Fruit fly (Drosophila melanogaster) whole organism, embryonic: ENCODE results near the gene CG33124.

ENCODE experiments used
- Aef1 ChIP-seq: fragments of 200-800 bp; sonication (Bioruptor generic); IDR thresholded peaks from 3 replicates; pipeline ENCODE4 v1.3.6; 2022; ENCODE audit warnings: missing biosample characterization, missing genetic modification characterization
- B-H2 ChIP-seq: fragments of 200-800 bp; sonication (Bioruptor generic); optimal IDR thresholded peaks from 2 replicates; lab custom pipeline; 2018; ENCODE audit warnings: missing biosample characterization, mild to moderate bottlenecking, missing genetic modification characterization
- CG10209 ChIP-seq: fragments of 200-800 bp; sonication (Bioruptor generic); optimal IDR thresholded peaks from 3 replicates; lab custom pipeline; 2017; ENCODE audit warnings: missing biosample characterization, mild to moderate bottlenecking, missing genetic modification characterization, missing genetic modification reagents
- CG11695 ChIP-seq: fragments of 200-800 bp; sonication (Bioruptor generic); IDR thresholded peaks from 3 replicates; pipeline ENCODE4 v1.3.6; 2022; ENCODE audit warnings: missing biosample characterization, missing genetic modification characterization
- CG11723 ChIP-seq: fragments of 200-800 bp; sonication (Bioruptor generic); optimal IDR thresholded peaks from 2 replicates; lab custom pipeline; 2017; ENCODE audit warnings: missing biosample characterization, mild to moderate bottlenecking, missing genetic modification characterization
- CG13287 ChIP-seq: fragments of 200-800 bp; sonication (Bioruptor generic); IDR thresholded peaks from 2 replicates; pipeline ENCODE4 v1.3.6; 2022; ENCODE audit warnings: missing biosample characterization, missing genetic modification characterization; ENCODE audit not compliant: partially characterized antibody
- CG13296 ChIP-seq: fragments of 200-800 bp; sonication (Bioruptor generic); optimal IDR thresholded peaks from 3 replicates; lab custom pipeline; 2018; ENCODE audit warnings: missing biosample characterization, mild to moderate bottlenecking, missing genetic modification characterization
- CG13424 ChIP-seq: fragments of 200-800 bp; sonication (Bioruptor generic); optimal IDR thresholded peaks from 2 replicates; lab custom pipeline; 2019; ENCODE audit warnings: missing biosample characterization, mild to moderate bottlenecking, missing genetic modification characterization, moderate library complexity
- CG14965 ChIP-seq: fragments of 200-800 bp; sonication (Bioruptor generic); optimal IDR thresholded peaks from 2 replicates; lab custom pipeline; 2016; ENCODE audit warnings: missing biosample characterization, missing genetic modification characterization, borderline replicate concordance
- CG1529 ChIP-seq: fragments of 200-800 bp; sonication (Bioruptor generic); optimal IDR thresholded peaks from 3 replicates; lab custom pipeline; 2018; ENCODE audit warnings: missing biosample characterization, missing genetic modification characterization
- CG1603 ChIP-seq: fragments of 200-800 bp; sonication (Bioruptor generic); optimal IDR thresholded peaks from 2 replicates; lab custom pipeline; 2019; ENCODE audit warnings: missing biosample characterization, mild to moderate bottlenecking, missing genetic modification characterization, moderate library complexity
- CG17568 ChIP-seq: fragments of 200-800 bp; sonication (Bioruptor generic); optimal IDR thresholded peaks from 2 replicates; lab custom pipeline; 2018; ENCODE audit warnings: missing biosample characterization, mild to moderate bottlenecking, missing genetic modification characterization, moderate library complexity
- CG31388 ChIP-seq: fragments of 200-800 bp; sonication (Bioruptor generic); optimal IDR thresholded peaks from 2 replicates; lab custom pipeline; 2016; ENCODE audit warnings: missing biosample characterization, missing genetic modification characterization
- CG32772 ChIP-seq: fragments of 200-800 bp; sonication (Bioruptor generic); IDR thresholded peaks from 2 replicates; pipeline ENCODE4 v1.3.6; 2022; ENCODE audit warnings: missing biosample characterization, missing genetic modification characterization
- CG6683 ChIP-seq: fragments of 200-800 bp; sonication (Bioruptor generic); optimal IDR thresholded peaks from 2 replicates; lab custom pipeline; 2017; ENCODE audit warnings: missing biosample characterization, mild to moderate bottlenecking, missing genetic modification characterization, missing genetic modification reagents
- CG7271 ChIP-seq: fragments of 200-800 bp; sonication (Bioruptor generic); optimal IDR thresholded peaks from 2 replicates; lab custom pipeline; 2018; ENCODE audit warnings: missing biosample characterization, mild to moderate bottlenecking, missing genetic modification characterization, moderate library complexity
- CG7745 ChIP-seq: fragments of 200-800 bp; sonication (Bioruptor generic); optimal IDR thresholded peaks from 2 replicates; lab custom pipeline; 2018; ENCODE audit warnings: missing biosample characterization, mild to moderate bottlenecking, missing genetic modification characterization, moderate library complexity
- Camta ChIP-seq: fragments of 200-800 bp; sonication (Bioruptor generic); optimal IDR thresholded peaks from 2 replicates; lab custom pipeline; 2016; ENCODE audit warnings: missing biosample characterization, missing genetic modification characterization
- E2f1 ChIP-seq: fragments of 200-800 bp; sonication (Bioruptor generic); IDR thresholded peaks from 2 replicates; pipeline ENCODE4 v1.3.6; 2022; ENCODE audit warnings: missing biosample characterization, missing genetic modification characterization
- Gsc ChIP-seq: fragments of 200-800 bp; sonication (Bioruptor generic); IDR thresholded peaks from 2 replicates; pipeline ENCODE4 v1.3.6; 2022; ENCODE audit warnings: missing biosample characterization, missing genetic modification characterization
- HLH3B ChIP-seq: fragments of 200-800 bp; sonication (Bioruptor generic); IDR thresholded peaks from 2 replicates; pipeline ENCODE4 v1.3.6; 2022; ENCODE audit warnings: missing biosample characterization, missing genetic modification characterization
- Med ChIP-seq: fragments of 200-800 bp; sonication (Bioruptor generic); peaks from one replicate; lab custom pipeline; 2016; ENCODE audit warnings: missing biosample characterization, missing genetic modification characterization, mild to moderate bottlenecking, inconsistent platforms, moderate library complexity
- Mes4 ChIP-seq: fragments of 200-800 bp; sonication (Bioruptor generic); optimal IDR thresholded peaks from 2 replicates; lab custom pipeline; 2016; ENCODE audit warnings: missing biosample characterization, missing genetic modification characterization
- NC2β ChIP-seq: fragments of 200-800 bp; sonication (Bioruptor generic); optimal IDR thresholded peaks from 2 replicates; lab custom pipeline; 2016; ENCODE audit warnings: missing biosample characterization, missing genetic modification characterization
- Ptx1 ChIP-seq: fragments of 200-800 bp; sonication (Bioruptor generic); IDR thresholded peaks from 2 replicates; pipeline ENCODE4 v1.3.6; 2022; ENCODE audit warnings: missing biosample characterization, missing genetic modification characterization
- Six4 ChIP-seq: fragments of 200-800 bp; sonication (Bioruptor generic); optimal IDR thresholded peaks from 2 replicates; lab custom pipeline; 2016; ENCODE audit warnings: missing biosample characterization, missing genetic modification characterization
- Stat92E ChIP-seq, 3 experiments: fragments of >200 bp in 2 of 3; fragments of 200-800 bp in 1 of 3; sonication (Bioruptor generic) in 1 of 3; optimal IDR thresholded peaks; 2 replicates each; lab custom pipeline; 2017 to 2019; ENCODE audit warnings: missing biosample characterization in 3 of 3, missing genetic modification characterization in 3 of 3, mild to moderate bottlenecking in 1 of 3, moderate library complexity in 1 of 3
- al ChIP-seq: fragments of 200-800 bp; sonication (Bioruptor generic); IDR thresholded peaks from 2 replicates; pipeline ENCODE4 v1.3.6; 2022; ENCODE audit warnings: missing biosample characterization, missing genetic modification characterization
- bab2 ChIP-seq: fragments of 200-800 bp; sonication (Bioruptor generic); optimal IDR thresholded peaks from 2 replicates; lab custom pipeline; 2016; ENCODE audit warnings: missing biosample characterization, missing genetic modification characterization
- br ChIP-seq: fragments of >200 bp; optimal IDR thresholded peaks from 2 replicates; lab custom pipeline; 2017
- da ChIP-seq: fragments of 200-800 bp; sonication (Bioruptor generic); optimal IDR thresholded peaks from 2 replicates; lab custom pipeline; 2016; ENCODE audit warnings: missing biosample characterization, missing genetic modification characterization
- dan ChIP-seq: fragments of 200-800 bp; sonication (Bioruptor generic); IDR thresholded peaks from 2 replicates; pipeline ENCODE4 v1.3.6; 2022; ENCODE audit warnings: missing biosample characterization, missing genetic modification characterization
- disco-r ChIP-seq: fragments of 200-800 bp; sonication (Bioruptor generic); optimal IDR thresholded peaks from 2 replicates; lab custom pipeline; 2016; ENCODE audit warnings: missing biosample characterization, missing genetic modification characterization
- eyg ChIP-seq: fragments of 200-800 bp; sonication (Bioruptor generic); optimal IDR thresholded peaks from 3 replicates; lab custom pipeline; 2016; ENCODE audit warnings: missing biosample characterization, missing genetic modification characterization
- ham ChIP-seq: fragments of 200-800 bp; sonication (Bioruptor generic); IDR thresholded peaks from 2 replicates; pipeline ENCODE4 v1.3.6; 2022; ENCODE audit warnings: missing biosample characterization, missing genetic modification characterization
- ind ChIP-seq: fragments of 200-800 bp; sonication (Bioruptor generic); optimal IDR thresholded peaks from 3 replicates; lab custom pipeline; 2016; ENCODE audit warnings: missing biosample characterization, missing genetic modification characterization
- kah ChIP-seq: fragments of 200-800 bp; sonication (Bioruptor generic); optimal IDR thresholded peaks from 2 replicates; lab custom pipeline; 2018; ENCODE audit warnings: missing biosample characterization, mild to moderate bottlenecking, missing genetic modification characterization
- lmd ChIP-seq: fragments of 200-800 bp; sonication (Bioruptor generic); IDR thresholded peaks from 2 replicates; pipeline ENCODE4 v1.3.6; 2022; ENCODE audit warnings: missing biosample characterization, missing genetic modification characterization
- luna ChIP-seq: fragments of 200-800 bp; sonication (Bioruptor generic); optimal IDR thresholded peaks from 2 replicates; lab custom pipeline; 2016; ENCODE audit warnings: missing biosample characterization, missing genetic modification characterization
- pros ChIP-seq: fragments of 200-800 bp; sonication (Bioruptor generic); optimal IDR thresholded peaks from 3 replicates; lab custom pipeline; 2019; ENCODE audit warnings: missing biosample characterization, mild to moderate bottlenecking, missing genetic modification characterization, moderate library complexity
- row ChIP-seq: fragments of 200-800 bp; sonication (Bioruptor generic); IDR thresholded peaks from 3 replicates; pipeline ENCODE4 v1.3.6; 2022; ENCODE audit warnings: missing biosample characterization, missing genetic modification characterization
- sc ChIP-seq, 3 experiments: fragments of >200 bp in 2 of 3; fragments of 200-800 bp in 1 of 3; sonication (Bioruptor generic) in 1 of 3; optimal IDR thresholded peaks; 2 replicates in 2 of 3; 3 replicates in 1 of 3; lab custom pipeline; 2017; ENCODE audit warnings: mild to moderate bottlenecking in 1 of 3, missing biosample characterization in 1 of 3, missing genetic modification characterization in 1 of 3, missing genetic modification reagents in 1 of 3
- scrt ChIP-seq: fragments of 200-800 bp; sonication (Bioruptor generic); optimal IDR thresholded peaks from 2 replicates; lab custom pipeline; 2018; ENCODE audit warnings: missing biosample characterization, mild to moderate bottlenecking, missing genetic modification characterization, moderate library complexity
- sens-2 ChIP-seq: fragments of 200-800 bp; sonication (Bioruptor generic); IDR thresholded peaks from 2 replicates; pipeline ENCODE4 v1.3.6; 2022; ENCODE audit warnings: missing biosample characterization, missing genetic modification characterization
- seq ChIP-seq: fragments of 200-800 bp; sonication (Bioruptor generic); IDR thresholded peaks from 2 replicates; pipeline ENCODE4 v1.3.6; 2022; ENCODE audit warnings: missing biosample characterization, missing genetic modification characterization
- sob ChIP-seq: fragments of 200-800 bp; sonication (Bioruptor generic); IDR thresholded peaks from 2 replicates; pipeline ENCODE4 v1.3.6; 2022; ENCODE audit warnings: missing biosample characterization, missing genetic modification characterization
- sr ChIP-seq: fragments of 200-800 bp; sonication (Bioruptor generic); IDR thresholded peaks from 3 replicates; pipeline ENCODE4 v1.3.6; 2022; ENCODE audit warnings: missing biosample characterization, missing genetic modification characterization
- sug ChIP-seq: fragments of 200-800 bp; optimal IDR thresholded peaks from 2 replicates; lab custom pipeline; 2019; ENCODE audit warnings: missing biosample characterization, mild to moderate bottlenecking, missing genetic modification characterization, moderate library complexity
- toy ChIP-seq: fragments of 200-800 bp; sonication (Bioruptor generic); IDR thresholded peaks from 2 replicates; pipeline ENCODE4 v1.3.6; 2022; ENCODE audit warnings: missing biosample characterization, missing genetic modification characterization
- wor ChIP-seq: fragments of 200-800 bp; sonication (Bioruptor generic); IDR thresholded peaks from 2 replicates; pipeline ENCODE4 v1.3.6; 2022; ENCODE audit warnings: missing biosample characterization, missing genetic modification characterization
- zf30C ChIP-seq: fragments of 200-800 bp; sonication (Bioruptor generic); optimal IDR thresholded peaks from 3 replicates; lab custom pipeline; 2018; ENCODE audit warnings: missing biosample characterization, mild to moderate bottlenecking, missing genetic modification characterization

CG33124 gene

dm6 chr2L:2189100-2189499 is 19.8 kb downstream of the CG33124 start (continued):
- peak; percentile 53 for TF ChIP-seq lmd
- peak; percentile 92 for TF ChIP-seq Med (GFP tag; lab: Kevin White, UChicago)
- TF ChIP-seq CG17568 (GFP tag; lab: Kevin White, UChicago): peak; percentile 14
- TF ChIP-seq ham: no peak
- no peak for TF ChIP-seq wor (GFP tag; lab: Robert Waterston, UW)
- no peak for TF ChIP-seq sug (tag; lab: Kevin White, UChicago)
- peak; percentile 61; the same call in 1 of the 2 replicates for TF ChIP-seq CG32772 (GFP tag; lab: Robert Waterston, UW)
- peak; percentile 25; the same call in 1 of the 2 replicates for TF ChIP-seq dan (GFP tag; lab: Robert Waterston, UW)
- TF ChIP-seq sr (GFP tag; lab: Robert Waterston, UW): no peak
- TF ChIP-seq seq (GFP tag; lab: Robert Waterston, UW): no peak
- no peak for TF ChIP-seq CG7271 (tag; lab: Kevin White, UChicago)
- peak; percentile 75 for TF ChIP-seq Mes4 (GFP tag; lab: Kevin White, UChicago)
- TF ChIP-seq CG1603 (tag; lab: Kevin White, UChicago): peak; percentile 88
- peak; percentile 32 for TF ChIP-seq kah (GFP tag; lab: Kevin White, UChicago)
- TF ChIP-seq Stat92E (GFP tag; optimal IDR thresholded peaks at IDR 0.05; lab: Kevin White, UChicago): peak in 1 of 3 experiments; percentile 93
- TF ChIP-seq NC2β (GFP tag; lab: Kevin White, UChicago): peak; percentile 81
- TF ChIP-seq scrt (GFP tag; lab: Kevin White, UChicago): peak; percentile 23
- no peak for TF ChIP-seq da
- peak; percentile 62 for TF ChIP-seq CG13424 (tag; lab: Kevin White, UChicago)
- TF ChIP-seq zf30C (GFP tag; lab: Kevin White, UChicago): peak; percentile 82
- TF ChIP-seq bab2 (GFP tag; lab: Kevin White, UChicago): peak; percentile 62
- peak; percentile 79 for TF ChIP-seq Six4 (GFP tag; lab: Kevin White, UChicago)
- TF ChIP-seq sens-2 (GFP tag; lab: Robert Waterston, UW): peak; percentile 70
- TF ChIP-seq B-H2 (GFP tag; lab: Kevin White, UChicago): no peak
- peak; percentile 26; the same call in 1 of the 2 replicates for TF ChIP-seq sob (GFP tag; lab: Robert Waterston, UW)
- TF ChIP-seq HLH3B (GFP tag; lab: Robert Waterston, UW): peak; percentile 51; the same call in 1 of the 2 replicates
- TF ChIP-seq toy (GFP tag; lab: Robert Waterston, UW): no peak
- peak; percentile 46; the same call in 1 of the 2 replicates for TF ChIP-seq E2f1 (GFP tag; lab: Robert Waterston, UW)
- no peak for TF ChIP-seq luna (GFP tag; lab: Kevin White, UChicago)
- TF ChIP-seq sc (optimal IDR thresholded peaks at IDR 0.05; lab: Kevin White, UChicago): no peak
- peak; percentile 72 for TF ChIP-seq sc (GFP tag; optimal IDR thresholded peaks at IDR 0.05; lab: Kevin White, UChicago)
- no peak for TF ChIP-seq pros (GFP tag; lab: Kevin White, UChicago)
- peak; percentile 40 for TF ChIP-seq ind
- TF ChIP-seq CG13296 (GFP tag; lab: Kevin White, UChicago): no peak
- TF ChIP-seq CG11695: 0 out of 3 replicates have a peak, but pooled peaks have one; percentile 45
- no peak for TF ChIP-seq CG6683 (GFP tag; lab: Kevin White, UChicago)
- peak; percentile 26 for TF ChIP-seq CG11723 (GFP tag; lab: Kevin White, UChicago)
- no peak for TF ChIP-seq CG13287 (GFP tag; lab: Robert Waterston, UW)
- TF ChIP-seq eyg: no peak
- TF ChIP-seq CG31388 (GFP tag; lab: Kevin White, UChicago): no peak
- no peak for TF ChIP-seq Aef1 (GFP tag; lab: Robert Waterston, UW)
- TF ChIP-seq CG14965: no peak
- TF ChIP-seq Camta (GFP tag; lab: Kevin White, UChicago): peak; percentile 57
- TF ChIP-seq row: peak; percentile 70
- no peak for TF ChIP-seq br (lab: Kevin White, UChicago)
- TF ChIP-seq disco-r: no peak
- TF ChIP-seq Gsc (GFP tag; lab: Robert Waterston, UW): no peak
- TF ChIP-seq CG1529: peak; percentile 66
- peak; percentile 67 for TF ChIP-seq CG10209 (GFP tag; lab: Kevin White, UChicago)
- peak; percentile 66 for TF ChIP-seq Ptx1
- no peak for TF ChIP-seq CG7745 (tag; lab: Kevin White, UChicago)
- TF ChIP-seq al (GFP tag; lab: Robert Waterston, UW): no peak
